Worm (Caenorhabditis elegans) whole organism, L2 larva: ENCODE measurements around the gene B0410.3.

Source experiments
- ZK546.5 ChIP-seq: sonication (generic microtip); optimal IDR thresholded peaks from 2 replicates; lab custom pipeline; 2017; ENCODE audit warnings: missing biosample characterization, missing genetic modification characterization
- ama-1 ChIP-seq: fragments of 150-350 bp; optimal IDR thresholded peaks from 2 replicates; lab custom pipeline; 2018; ENCODE audit warnings: inconsistent platforms
- gmeb-1 ChIP-seq: fragments of 150-350 bp; optimal IDR thresholded peaks from 2 replicates; lab custom pipeline; 2014; ENCODE audit warnings: missing biosample characterization, missing genetic modification characterization
- lin-11 ChIP-seq: fragments of 150-350 bp; sonication (generic microtip); optimal IDR thresholded peaks from 2 replicates; lab custom pipeline; 2014; ENCODE audit warnings: missing biosample characterization, missing genetic modification characterization, inconsistent platforms, mixed read lengths
- mdl-1 ChIP-seq, 2 experiments: fragments of 150-350 bp in 1 of 2; sonication (generic microtip) in 1 of 2; optimal IDR thresholded peaks; 2 replicates each; lab custom pipeline; 2017; ENCODE audit warnings: missing biosample characterization in 2 of 2, missing genetic modification characterization in 2 of 2
- nhr-12 ChIP-seq: fragments of 150-350 bp; optimal IDR thresholded peaks from 2 replicates; lab custom pipeline; 2014; ENCODE audit warnings: missing biosample characterization, missing genetic modification characterization
- nhr-237 ChIP-seq: fragments of 150-350 bp; optimal IDR thresholded peaks from 2 replicates; lab custom pipeline; 2014; ENCODE audit warnings: missing biosample characterization, missing genetic modification characterization
- sma-3 ChIP-seq: sonication (generic microtip); optimal IDR thresholded peaks from 2 replicates; lab custom pipeline; 2016; ENCODE audit warnings: missing genetic modification reagents, missing genetic modification characterization, missing compliant biosample characterization
- ztf-11 ChIP-seq: sonication (generic microtip); optimal IDR thresholded peaks from 2 replicates; lab custom pipeline; 2017; ENCODE audit warnings: missing biosample characterization, missing genetic modification characterization

ce11 chrX:2940572-2940971, 49.3 kb upstream of the B0410.3 start, which contains the start of gene pfk-1.1:
- TF ChIP-seq gmeb-1 (tag; lab: Kevin White, UChicago) (no peak), nhr-12 (tag; lab: Kevin White, UChicago) (no peak), ama-1 (no peak), mdl-1 (tag; optimal IDR thresholded peaks at IDR 0.05; lab: Kevin White, UChicago) (no peak), lin-11 (tag; lab: Kevin White, UChicago) (no peak), ZK546.5 (tag; lab: Kevin White, UChicago) (no peak), ztf-11 (no peak), sma-3 (GFP tag; lab: Kevin White, UChicago) (no peak), nhr-237 (no peak)
